Worm (Caenorhabditis elegans): ENCODE data around the gene degl-2.
A peak's percentile ranks its signal among the peaks of the same experiment; 100 is the strongest.

The degl-2 gene

DNA sequence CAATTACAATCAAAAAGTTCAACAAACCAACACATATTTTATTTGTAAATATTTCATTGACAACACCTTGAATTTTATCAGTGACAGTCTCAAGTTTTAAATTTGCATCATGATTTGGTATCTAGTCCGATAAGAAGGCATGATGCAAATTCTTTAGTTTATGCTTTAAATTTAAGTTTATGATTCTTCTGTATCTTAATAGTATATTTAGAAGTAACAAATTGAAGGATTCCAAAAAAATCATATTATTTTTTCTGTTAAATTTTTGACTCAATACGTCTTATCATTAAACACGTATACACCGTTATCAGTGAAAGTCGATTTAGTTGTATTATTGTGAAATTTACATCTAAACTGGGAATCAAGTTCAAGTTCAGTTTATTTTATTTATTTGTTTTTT lies 7.9 kb downstream of the degl-2 start, which contains the start of gene chca-1:
Gene chca-1, plus strand, starts transcription at position 161 of the 400 bp plus-strand sequence.
- TF ChIP-seq nhr-28 (tag; optimal IDR thresholded peaks at IDR 0.05) (peak; percentile 41), vab-7 (GFP tag; IDR thresholded peaks at IDR 0.05) (no peak), R02D3.7 (tag; optimal IDR thresholded peaks at IDR 0.05) (no peak), daf-16 (GFP tag; optimal IDR thresholded peaks at IDR 0.05) (no peak), daf-16 (tag; optimal IDR thresholded peaks at IDR 0.05) (peak; percentile 96), ztf-7 (tag; optimal IDR thresholded peaks at IDR 0.05) (peak; percentile 70), nhr-6 (tag; optimal IDR thresholded peaks at IDR 0.05) (peak; percentile 33), zfp-2 (tag; optimal IDR thresholded peaks at IDR 0.05) (no peak), T20F7.1 (GFP tag; optimal IDR thresholded peaks at IDR 0.05) (peak; percentile 14), F26F4.8 (GFP tag; conservative IDR thresholded peaks at IDR 0.05) (no peak), lsy-2 (tag; optimal IDR thresholded peaks at IDR 0.05) (peak in 1 of 2 experiments; percentile 72), pqm-1 (tag; optimal IDR thresholded peaks at IDR 0.05) (peak; percentile 95), unc-39 (tag; optimal IDR thresholded peaks at IDR 0.05) (no peak), hlh-11 (tag; optimal IDR thresholded peaks at IDR 0.05) (peak; percentile 75), mdl-1 (tag; optimal IDR thresholded peaks at IDR 0.05) (peak in 1 of 2 experiments; percentile 16), ceh-20 (GFP tag; IDR thresholded peaks at IDR 0.05) (0 out of 2 replicates have a peak, but pooled peaks have one; percentile 31), unc-62 (GFP tag; optimal IDR thresholded peaks at IDR 0.05 in 1 of 2) (peak in 1 of 2 experiments; percentile 44), unc-62 (tag; optimal IDR thresholded peaks at IDR 0.05) (no peak), nhr-102 (tag; optimal IDR thresholded peaks at IDR 0.05) (peak; percentile 65), mep-1 (tag; optimal IDR thresholded peaks at IDR 0.05) (peak; percentile 75), hif-1 (tag; optimal IDR thresholded peaks at IDR 0.05) (peak in 1 of 2 experiments; percentile 29), lin-1 (GFP tag; IDR thresholded peaks at IDR 0.05) (peak; percentile 58; the same call in 1 of the 2 replicates), hlh-30 (tag; optimal IDR thresholded peaks at IDR 0.05; ENCODE audit: insufficient read depth) (peak; percentile 14), nhr-237 (tag; optimal IDR thresholded peaks at IDR 0.05) (no peak), F44E2.7 (GFP tag; IDR thresholded peaks at IDR 0.05) (no peak), attf-4 (tag; optimal IDR thresholded peaks at IDR 0.05) (no peak), rbr-2 (tag; optimal IDR thresholded peaks at IDR 0.05) (no peak), dmd-8 (GFP tag; IDR thresholded peaks at IDR 0.05) (no peak), nhr-10 (tag; optimal IDR thresholded peaks at IDR 0.05) (peak; percentile 22), php-3 (GFP tag; IDR thresholded peaks at IDR 0.05) (peak; percentile 81), mxl-2 (GFP tag; conservative IDR thresholded peaks at IDR 0.05) (no peak), lin-13 (GFP tag; optimal IDR thresholded peaks at IDR 0.05) (no peak), pha-4 (GFP tag; IDR thresholded peaks at IDR 0.05) (no peak), pha-4 (tag; optimal IDR thresholded peaks at IDR 0.05) (no peak), nhr-48 (tag; optimal IDR thresholded peaks at IDR 0.05) (peak; percentile 77), aly-2 (tag; optimal IDR thresholded peaks at IDR 0.05) (no peak), lir-3 (tag; optimal IDR thresholded peaks at IDR 0.05) (no peak), mes-2 (tag; optimal IDR thresholded peaks at IDR 0.05; ENCODE audit: poor library complexity, severe bottlenecking) (no peak), spr-3 (GFP tag; optimal IDR thresholded peaks at IDR 0.05) (no peak), arid-1 (GFP tag; conservative IDR thresholded peaks at IDR 0.05) (no peak), dmd-6 (GFP tag; IDR thresholded peaks at IDR 0.05) (peak; percentile 88), dve-1 (tag; optimal IDR thresholded peaks at IDR 0.05; ENCODE audit: insufficient read depth) (peak; percentile 90)

ce11 chrIV:9653184-9653583 lies 9.9 kb downstream of the degl-2 start, which contains the start of gene F58G6.3:
TSS of gene F58G6.3 (plus strand) at chrIV:9653535.
- peak in 1 of 2 experiments; percentile 64 for TF ChIP-seq lsy-2 (tag; optimal IDR thresholded peaks at IDR 0.05)
- TF ChIP-seq dve-1 (tag; optimal IDR thresholded peaks at IDR 0.05; ENCODE audit: insufficient read depth), result peak; percentile 20
- peak; percentile 5 for TF ChIP-seq pqm-1 (tag; optimal IDR thresholded peaks at IDR 0.05)
- no peak for TF ChIP-seq aha-1 (tag)
- no peak for TF ChIP-seq daf-16 (GFP tag; optimal IDR thresholded peaks at IDR 0.05)
- TF ChIP-seq daf-16 (tag; optimal IDR thresholded peaks at IDR 0.05), result peak; percentile 29
- no peak for TF ChIP-seq lin-39 (tag; optimal IDR thresholded peaks at IDR 0.05)

Measured in whole organism, L4 larva.